Fruit fly (Drosophila melanogaster): ENCODE results near the gene Cox11.

Gene Cox11

DNA sequence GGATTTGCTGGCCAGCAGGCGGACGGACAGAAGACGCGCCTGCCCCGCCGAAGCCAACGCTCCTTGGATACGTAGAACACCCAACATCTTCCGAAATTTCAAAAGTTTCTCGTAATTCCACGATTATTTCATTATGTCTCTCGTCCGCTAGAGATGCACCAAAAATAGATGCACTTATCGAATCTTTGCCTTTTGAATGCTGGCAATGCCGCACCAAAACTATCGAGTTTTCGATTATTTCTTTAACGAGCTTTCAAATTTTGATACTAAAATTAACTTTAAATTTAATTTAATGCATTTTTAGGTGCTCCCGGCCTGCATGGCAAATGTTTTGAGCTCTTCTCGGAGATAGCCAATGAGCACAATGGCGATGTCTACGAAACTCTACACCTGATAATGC lies 5.3 kb downstream of the Cox11 start, which contains the start of gene Coq6:
Gene Coq6 (minus strand): TSS at position 163 of the 400 bp plus-strand sequence.
- no peak for TF ChIP-seq EcR (GFP tag; optimal IDR thresholded peaks at IDR 0.05)
- TF ChIP-seq Dll (optimal IDR thresholded peaks at IDR 0.05): no peak
- TF ChIP-seq CG8478 (optimal IDR thresholded peaks at IDR 0.05): no peak

DNA sequence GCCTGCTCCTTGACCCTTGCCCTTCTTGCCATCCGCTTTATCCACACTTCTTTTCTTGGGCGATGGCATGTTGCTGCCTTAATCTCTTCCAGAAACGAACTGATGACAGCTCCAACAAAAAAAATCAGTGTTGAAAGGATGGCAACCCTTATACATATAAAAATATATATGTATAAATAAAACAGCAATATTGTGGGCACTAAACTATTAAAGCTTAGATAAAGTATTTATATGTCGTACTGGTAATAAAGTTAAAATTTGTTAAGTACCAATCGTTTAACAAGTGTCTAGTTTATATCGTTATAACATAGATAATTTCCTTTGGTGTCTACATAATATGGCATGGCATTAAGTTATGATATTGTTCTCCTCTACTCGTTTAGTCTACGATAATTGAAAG lies 9.9 kb downstream of the Cox11 start, which contains the start of gene tomb:
Gene tomb (minus strand): TSS at position 101 of the 400 bp plus-strand sequence.
- TF ChIP-seq CG8478 (optimal IDR thresholded peaks at IDR 0.05) (no peak), Dll (optimal IDR thresholded peaks at IDR 0.05) (no peak), usp (GFP tag; optimal IDR thresholded peaks at IDR 0.05) (no peak), pan (optimal IDR thresholded peaks at IDR 0.05) (no peak), EcR (GFP tag; optimal IDR thresholded peaks at IDR 0.05) (no peak), psq (optimal IDR thresholded peaks at IDR 0.05) (no peak)

DNA sequence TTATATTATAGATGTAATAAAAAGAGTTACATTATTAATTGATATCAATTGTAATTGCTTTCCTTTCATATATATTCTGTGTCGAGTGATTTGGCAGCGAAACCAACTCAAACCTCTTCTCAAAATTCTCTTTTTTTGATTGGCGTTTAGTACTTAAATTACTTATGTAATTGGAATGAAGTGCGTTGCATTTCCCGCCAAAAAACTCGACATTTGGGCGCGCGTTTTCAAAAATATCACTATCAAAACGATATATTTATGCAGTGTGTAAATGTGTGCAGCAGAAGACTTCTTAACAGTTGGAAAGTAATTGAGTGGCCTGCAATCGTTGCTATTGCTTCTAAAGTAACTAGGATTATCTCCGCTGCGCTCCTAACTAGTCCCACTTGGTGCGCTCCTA lies 10.3 kb downstream of the Cox11 start:
- no peak for TF ChIP-seq pan (optimal IDR thresholded peaks at IDR 0.05)

DNA sequence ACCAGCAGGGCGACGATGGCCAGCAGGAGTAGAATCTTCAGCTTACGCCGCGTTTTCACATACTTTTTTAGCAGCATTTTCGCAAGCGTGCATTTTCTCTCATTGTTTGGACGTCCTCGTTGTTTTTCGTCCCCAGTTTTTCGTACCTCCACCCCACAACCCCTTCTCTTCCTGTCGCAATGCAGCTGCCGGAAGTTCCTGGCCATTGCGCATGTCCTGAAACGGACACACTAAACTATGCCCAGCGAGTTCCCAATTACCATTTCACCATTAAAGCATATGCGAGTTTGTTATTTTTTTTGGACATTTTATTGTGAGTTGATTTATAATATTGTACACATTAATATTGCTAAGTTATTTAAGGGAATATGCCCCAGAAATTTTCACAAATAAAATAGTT lies 12.3 kb downstream of the Cox11 start, which contains the start of gene CG14015:
Gene CG14015 (minus strand): TSS at position 163 of the 400 bp plus-strand sequence.
- no peak for TF ChIP-seq usp (GFP tag; optimal IDR thresholded peaks at IDR 0.05)
- no peak for TF ChIP-seq pan (optimal IDR thresholded peaks at IDR 0.05)
- TF ChIP-seq CG8478 (optimal IDR thresholded peaks at IDR 0.05): no peak
- no peak for TF ChIP-seq EcR (GFP tag; optimal IDR thresholded peaks at IDR 0.05)
- TF ChIP-seq psq (optimal IDR thresholded peaks at IDR 0.05): no peak
- TF ChIP-seq Dll (optimal IDR thresholded peaks at IDR 0.05): no peak

DNA sequence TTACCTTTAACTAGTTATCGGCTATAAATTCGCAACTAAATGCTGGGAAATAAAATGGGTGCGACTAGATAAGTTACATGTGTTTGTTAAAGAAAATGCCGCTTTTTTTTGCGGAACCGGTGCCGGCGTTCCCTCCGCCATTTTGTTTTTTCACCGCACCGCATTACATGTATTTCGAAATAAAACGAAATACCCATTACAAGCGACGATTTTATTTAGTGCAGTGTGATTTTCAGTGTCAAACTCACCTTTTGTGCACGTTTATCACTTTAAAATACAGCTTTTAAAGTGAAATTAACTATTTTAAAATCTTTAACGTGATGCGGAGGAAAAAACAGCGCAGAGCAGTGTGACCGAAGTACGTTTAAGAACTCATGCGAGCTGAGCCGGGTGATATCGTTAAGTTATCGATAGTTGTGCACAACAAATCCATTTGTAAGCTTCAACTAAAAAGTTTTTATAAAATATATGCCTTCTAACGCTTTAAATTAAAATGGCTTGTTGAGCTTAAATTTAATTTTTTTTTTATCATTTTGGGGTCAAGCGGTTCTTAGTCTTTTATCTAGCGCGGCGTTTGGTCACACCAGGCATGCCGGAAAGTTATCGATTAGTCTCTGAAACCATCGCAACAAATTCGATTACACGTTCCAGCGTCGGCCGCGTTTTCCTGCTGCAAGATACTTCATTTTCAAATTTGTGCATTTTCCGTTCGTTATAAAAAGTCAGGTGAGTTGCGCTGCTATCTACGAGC lies 15.4 kb downstream of the Cox11 start, which contains the start of the genes Hel25E and Lam:
Gene Hel25E (minus strand): TSS at position 380 of the 751 bp plus-strand sequence.
Gene Lam (plus strand): TSS at position 546 of the 751 bp plus-strand sequence.
- TF ChIP-seq EcR (GFP tag; optimal IDR thresholded peaks at IDR 0.05): no peak
- TF ChIP-seq usp (GFP tag; optimal IDR thresholded peaks at IDR 0.05): no peak
- TF ChIP-seq Dll (optimal IDR thresholded peaks at IDR 0.05): no peak
- TF ChIP-seq CG8478 (optimal IDR thresholded peaks at IDR 0.05): no peak
- no peak for TF ChIP-seq pan (optimal IDR thresholded peaks at IDR 0.05)
- no peak for TF ChIP-seq psq (optimal IDR thresholded peaks at IDR 0.05)

DNA sequence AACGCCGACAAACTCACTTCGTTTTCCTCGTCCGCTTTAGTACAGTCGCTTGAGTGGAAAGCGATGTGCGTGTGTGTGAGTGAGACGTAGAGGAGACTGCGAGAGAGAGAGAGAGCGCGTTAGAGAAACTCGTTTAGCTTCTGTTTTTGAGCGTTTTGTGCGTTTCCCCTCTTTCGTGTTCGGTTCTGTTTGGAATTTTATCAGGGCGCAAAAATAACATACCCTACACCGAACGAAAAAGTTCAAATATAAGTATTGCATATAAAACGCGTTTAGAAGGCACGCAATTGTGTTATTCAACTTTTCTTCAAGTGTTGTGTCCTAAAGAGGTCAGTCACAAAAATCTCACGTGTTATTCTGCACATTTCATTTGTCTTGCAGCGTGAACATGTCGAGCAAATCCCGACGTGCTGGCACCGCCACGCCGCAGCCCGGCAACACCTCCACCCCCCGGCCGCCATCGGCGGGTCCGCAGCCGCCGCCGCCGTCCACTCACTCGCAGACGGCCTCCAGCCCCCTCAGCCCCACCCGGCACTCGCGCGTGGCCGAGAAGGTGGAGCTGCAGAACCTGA lies 16.3 kb downstream of the Cox11 start:
- no peak for TF ChIP-seq pan (optimal IDR thresholded peaks at IDR 0.05)
- TF ChIP-seq psq (optimal IDR thresholded peaks at IDR 0.05): no peak
- TF ChIP-seq usp (GFP tag; optimal IDR thresholded peaks at IDR 0.05): no peak
- no peak for TF ChIP-seq EcR (GFP tag; optimal IDR thresholded peaks at IDR 0.05)
- TF ChIP-seq Dll (optimal IDR thresholded peaks at IDR 0.05): no peak
- TF ChIP-seq CG8478 (optimal IDR thresholded peaks at IDR 0.05): no peak

DNA sequence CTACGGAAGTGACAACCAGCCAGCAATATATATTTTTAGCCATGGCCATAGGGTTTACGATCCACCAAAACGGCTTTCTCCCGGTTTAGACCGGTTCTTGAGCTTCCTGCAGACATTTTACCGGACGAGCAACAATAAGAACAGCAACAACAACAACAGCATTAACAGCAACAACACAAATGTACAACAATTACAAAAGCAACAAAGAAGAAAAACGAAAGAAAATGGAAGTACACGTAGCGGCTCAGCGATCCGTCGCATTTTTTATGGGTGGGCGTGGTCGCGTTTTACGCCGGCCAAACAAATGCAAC lies 19.4 kb downstream of the Cox11 start:
- no peak for TF ChIP-seq EcR (GFP tag; optimal IDR thresholded peaks at IDR 0.05)
- no peak for TF ChIP-seq psq (optimal IDR thresholded peaks at IDR 0.05)
- no peak for TF ChIP-seq pan (optimal IDR thresholded peaks at IDR 0.05)
- no peak for TF ChIP-seq usp (GFP tag; optimal IDR thresholded peaks at IDR 0.05)
- no peak for TF ChIP-seq Dll (optimal IDR thresholded peaks at IDR 0.05)

DNA sequence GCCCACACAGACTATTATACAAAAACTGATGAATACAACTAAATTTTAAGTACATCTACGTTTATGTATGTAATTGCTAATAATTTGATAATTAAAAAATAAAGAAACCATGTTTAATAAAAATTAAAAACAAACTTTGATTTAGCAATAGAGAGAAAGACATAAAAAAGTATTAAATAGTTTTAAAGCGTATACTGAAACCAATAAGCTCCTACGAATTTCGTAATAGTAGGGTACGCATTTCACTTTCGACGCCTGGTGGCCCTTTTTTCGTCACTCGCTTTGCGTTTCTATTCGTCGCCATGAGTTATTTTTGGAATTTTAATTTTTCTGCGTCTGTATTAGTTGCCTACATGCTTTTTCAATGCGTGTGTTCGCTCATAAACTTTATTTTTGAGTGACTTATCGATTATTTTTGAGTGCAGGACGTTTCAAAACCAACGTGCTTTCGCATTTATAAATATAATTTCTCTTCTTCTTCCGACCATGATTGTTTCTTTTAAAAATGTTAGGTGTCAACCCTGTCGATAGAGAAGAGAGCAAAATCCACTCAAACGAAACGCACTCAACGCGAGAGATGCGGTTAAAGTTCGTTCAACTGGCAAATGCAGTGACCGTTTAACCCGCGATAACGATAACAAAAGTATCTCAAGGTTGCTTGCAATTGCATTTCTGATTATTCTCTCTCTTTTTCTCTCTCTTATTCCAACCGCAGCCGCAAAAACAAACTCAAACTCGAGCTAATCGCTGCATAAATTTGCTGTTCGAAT lies 19.9 kb downstream of the Cox11 start, which contains the start of gene Oscillin:
Gene Oscillin (plus strand): TSS at position 569 of the 770 bp plus-strand sequence.
- no peak for TF ChIP-seq CG8478 (optimal IDR thresholded peaks at IDR 0.05)
- no peak for TF ChIP-seq Dll (optimal IDR thresholded peaks at IDR 0.05)
- no peak for TF ChIP-seq usp (GFP tag; optimal IDR thresholded peaks at IDR 0.05)

DNA sequence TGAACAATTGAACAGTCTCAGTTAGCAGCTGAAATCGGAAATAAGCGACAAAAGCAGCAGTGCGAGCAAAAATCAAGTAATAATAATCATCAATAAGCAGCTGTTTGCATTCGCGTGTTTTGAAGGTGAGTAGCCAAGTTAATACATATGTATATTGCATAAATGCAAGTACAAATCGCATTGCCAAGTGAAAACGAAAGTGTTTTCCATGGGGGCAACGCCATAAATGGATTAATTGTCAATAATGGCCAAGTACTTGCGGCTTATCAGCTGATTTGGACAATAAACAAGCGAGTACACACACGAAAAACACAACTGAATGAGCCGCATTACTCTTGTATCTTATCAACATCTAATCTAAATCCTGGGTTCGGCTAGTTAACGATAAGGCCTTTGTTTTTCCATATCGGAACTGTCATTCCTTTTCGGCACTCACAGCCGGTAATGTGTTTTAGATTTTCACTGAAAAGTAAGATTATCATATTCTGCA lies 20.6 kb downstream of the Cox11 start:
- no peak for TF ChIP-seq psq (optimal IDR thresholded peaks at IDR 0.05)

DNA sequence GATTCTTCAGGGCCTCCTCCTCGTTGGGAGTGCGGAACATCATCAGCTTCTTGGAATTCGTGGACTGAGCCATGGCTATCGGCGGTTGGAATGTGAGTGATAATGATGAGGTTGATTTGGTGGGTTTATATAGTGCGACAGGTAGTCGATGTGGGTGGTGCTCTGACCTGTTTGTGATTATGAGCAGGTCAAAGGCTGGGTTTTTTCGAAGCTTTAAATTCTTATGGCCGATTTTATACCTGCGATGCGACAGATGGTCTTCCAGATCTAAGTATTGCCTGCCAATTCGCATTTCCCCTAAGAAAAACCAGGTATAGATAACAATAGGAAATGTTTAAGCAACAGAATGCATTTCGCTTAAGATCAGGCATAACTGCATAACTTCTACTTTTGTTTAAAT lies 24.0 kb downstream of the Cox11 start, which contains the start of gene CG14014:
Gene CG14014 (minus strand): TSS at position 101 of the 400 bp plus-strand sequence.
- TF ChIP-seq usp (GFP tag; optimal IDR thresholded peaks at IDR 0.05): no peak
- TF ChIP-seq psq (optimal IDR thresholded peaks at IDR 0.05): no peak
- TF ChIP-seq Dll (optimal IDR thresholded peaks at IDR 0.05): no peak
- no peak for TF ChIP-seq CG8478 (optimal IDR thresholded peaks at IDR 0.05)

DNA sequence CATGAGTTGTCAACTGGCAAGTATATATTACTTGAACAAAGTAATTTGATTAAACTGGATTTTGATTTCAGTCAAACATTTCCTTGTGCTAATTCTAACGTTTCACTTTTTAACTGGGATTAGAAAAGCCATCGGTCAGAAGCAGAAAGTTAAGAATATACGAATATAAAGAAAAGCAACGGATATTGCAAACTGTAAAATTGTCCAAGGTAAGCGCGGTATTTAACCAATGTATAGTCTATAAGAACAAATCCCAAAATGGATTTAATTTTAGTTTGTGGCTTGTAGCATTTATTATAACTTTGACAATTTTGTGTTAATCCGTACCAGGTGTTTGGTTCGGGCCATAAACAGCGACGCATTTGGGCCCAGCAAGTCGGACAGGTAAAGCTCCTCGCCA lies 24.8 kb downstream of the Cox11 start, which contains the start of gene CG18269:
Gene CG18269 (plus strand): TSS at position 301 of the 400 bp plus-strand sequence.
- TF ChIP-seq usp (GFP tag; optimal IDR thresholded peaks at IDR 0.05): no peak
- TF ChIP-seq CG8478 (optimal IDR thresholded peaks at IDR 0.05): no peak
- TF ChIP-seq pan (optimal IDR thresholded peaks at IDR 0.05): no peak
- no peak for TF ChIP-seq Dll (optimal IDR thresholded peaks at IDR 0.05)
- TF ChIP-seq EcR (GFP tag; optimal IDR thresholded peaks at IDR 0.05): no peak
- no peak for TF ChIP-seq psq (optimal IDR thresholded peaks at IDR 0.05)

DNA sequence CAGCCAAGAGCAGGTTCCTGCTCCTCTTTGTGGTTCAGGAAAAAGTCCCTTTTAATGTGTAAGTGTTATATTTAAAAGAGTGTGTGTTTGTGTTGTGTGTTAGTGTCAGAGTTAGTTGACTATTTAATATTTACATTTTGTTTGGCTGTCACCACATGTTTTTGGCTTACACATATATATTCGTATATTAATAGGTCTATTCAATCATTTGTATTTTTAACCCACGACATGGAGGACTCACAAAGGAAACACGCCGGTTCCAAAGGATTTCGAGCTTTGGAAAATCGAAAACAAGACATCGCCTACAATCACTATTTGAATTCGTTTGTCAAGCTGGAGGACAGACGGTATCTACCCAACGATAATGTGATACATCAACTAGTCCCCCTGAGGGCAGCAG lies 27.0 kb downstream of the Cox11 start, which contains the start of the genes CG14013 and CG14017:
Gene CG14013 (minus strand): TSS at position 101 of the 400 bp plus-strand sequence.
Gene CG14017 (plus strand): TSS at position 148 of the 400 bp plus-strand sequence.
- TF ChIP-seq CG8478 (optimal IDR thresholded peaks at IDR 0.05): no peak
- TF ChIP-seq usp (GFP tag; optimal IDR thresholded peaks at IDR 0.05): no peak
- TF ChIP-seq EcR (GFP tag; optimal IDR thresholded peaks at IDR 0.05): no peak
- TF ChIP-seq Dll (optimal IDR thresholded peaks at IDR 0.05): no peak
- TF ChIP-seq pan (optimal IDR thresholded peaks at IDR 0.05): no peak
- no peak for TF ChIP-seq psq (optimal IDR thresholded peaks at IDR 0.05)

Measured in whole organism.